Worm (Caenorhabditis elegans) whole organism, L2 larva: Measurements from ENCODE around the gene str-57.

Experiments used
- C34F6.9 ChIP-seq: fragments of 150-350 bp; optimal IDR thresholded peaks from 2 replicates; lab custom pipeline; 2014; ENCODE audit warnings: missing biosample characterization, missing genetic modification characterization
- F13H6.1 ChIP-seq: sonication (generic microtip); optimal IDR thresholded peaks from 2 replicates; lab custom pipeline; 2016; ENCODE audit warnings: missing genetic modification characterization, missing compliant biosample characterization
- R02D3.7 ChIP-seq: fragments of 150-350 bp; optimal IDR thresholded peaks from 2 replicates; lab custom pipeline; 2014; ENCODE audit warnings: missing biosample characterization, missing genetic modification characterization
- ZK546.5 ChIP-seq: sonication (generic microtip); optimal IDR thresholded peaks from 2 replicates; lab custom pipeline; 2017; ENCODE audit warnings: missing biosample characterization, missing genetic modification characterization
- alr-1 ChIP-seq: fragments of 150-350 bp; optimal IDR thresholded peaks from 2 replicates; lab custom pipeline; 2014; ENCODE audit warnings: missing biosample characterization, missing genetic modification characterization
- aly-2 ChIP-seq: fragments of 150-350 bp; optimal IDR thresholded peaks from 2 replicates; lab custom pipeline; 2014; ENCODE audit warnings: missing biosample characterization, missing genetic modification characterization
- ama-1 ChIP-seq: fragments of 150-350 bp; optimal IDR thresholded peaks from 2 replicates; lab custom pipeline; 2018; ENCODE audit warnings: inconsistent platforms
- ceh-16 ChIP-seq: fragments of 150-350 bp; optimal IDR thresholded peaks from 2 replicates; lab custom pipeline; 2014; ENCODE audit warnings: missing biosample characterization, missing genetic modification characterization
- ceh-82 ChIP-seq: fragments of 150-350 bp; optimal IDR thresholded peaks from 2 replicates; lab custom pipeline; 2014; ENCODE audit warnings: missing biosample characterization, missing genetic modification characterization
- crh-2 ChIP-seq: sonication (generic microtip); optimal IDR thresholded peaks from 2 replicates; lab custom pipeline; 2017; ENCODE audit warnings: missing biosample characterization, missing genetic modification characterization
- egl-27 ChIP-seq: sonication (generic microtip); optimal IDR thresholded peaks from 3 replicates; lab custom pipeline; 2017; ENCODE audit warnings: missing biosample characterization, missing genetic modification reagents, missing genetic modification characterization
- elt-3 ChIP-seq: sonication (generic microtip); optimal IDR thresholded peaks from 2 replicates; lab custom pipeline; 2017; ENCODE audit warnings: missing biosample characterization, missing genetic modification characterization
- gmeb-1 ChIP-seq: fragments of 150-350 bp; optimal IDR thresholded peaks from 2 replicates; lab custom pipeline; 2014; ENCODE audit warnings: missing biosample characterization, missing genetic modification characterization
- lin-11 ChIP-seq: fragments of 150-350 bp; sonication (generic microtip); optimal IDR thresholded peaks from 2 replicates; lab custom pipeline; 2014; ENCODE audit warnings: missing biosample characterization, missing genetic modification characterization, inconsistent platforms, mixed read lengths
- lin-39 ChIP-seq: fragments of 150-350 bp; optimal IDR thresholded peaks from 2 replicates; lab custom pipeline; 2014; ENCODE audit warnings: missing biosample characterization, missing genetic modification reagents, missing genetic modification characterization
- mbf-1 ChIP-seq: sonication (generic microtip); optimal IDR thresholded peaks from 2 replicates; lab custom pipeline; 2017; ENCODE audit warnings: missing biosample characterization, missing genetic modification characterization
- mdl-1 ChIP-seq, 2 experiments: fragments of 150-350 bp in 1 of 2; sonication (generic microtip) in 1 of 2; optimal IDR thresholded peaks; 2 replicates each; lab custom pipeline; 2017; ENCODE audit warnings: missing biosample characterization in 2 of 2, missing genetic modification characterization in 2 of 2
- nhr-11 ChIP-seq: fragments of 150-350 bp; optimal IDR thresholded peaks from 2 replicates; lab custom pipeline; 2014; ENCODE audit warnings: missing biosample characterization, missing genetic modification characterization
- nhr-12 ChIP-seq: fragments of 150-350 bp; optimal IDR thresholded peaks from 2 replicates; lab custom pipeline; 2014; ENCODE audit warnings: missing biosample characterization, missing genetic modification characterization
- nhr-21 ChIP-seq: fragments of 150-350 bp; optimal IDR thresholded peaks from 2 replicates; lab custom pipeline; 2014; ENCODE audit warnings: missing biosample characterization, missing genetic modification characterization
- nhr-23 ChIP-seq: fragments of 150-350 bp; optimal IDR thresholded peaks from 2 replicates; lab custom pipeline; 2014; ENCODE audit warnings: missing biosample characterization, missing genetic modification reagents, missing genetic modification characterization
- nhr-25 ChIP-seq: fragments of 150-350 bp; sonication (generic microtip); optimal IDR thresholded peaks from 3 replicates; lab custom pipeline; 2014; ENCODE audit warnings: missing biosample characterization, missing genetic modification characterization
- nhr-6 ChIP-seq: fragments of 150-350 bp; optimal IDR thresholded peaks from 2 replicates; lab custom pipeline; 2014; ENCODE audit warnings: missing biosample characterization, missing genetic modification characterization
- nhr-77 ChIP-seq: fragments of 150-350 bp; optimal IDR thresholded peaks from 2 replicates; lab custom pipeline; 2014; ENCODE audit warnings: missing biosample characterization, missing genetic modification characterization
- peb-1 ChIP-seq: fragments of 150-350 bp; optimal IDR thresholded peaks from 2 replicates; lab custom pipeline; 2014; ENCODE audit warnings: missing biosample characterization, missing genetic modification characterization
- sem-4 ChIP-seq: fragments of 150-350 bp; optimal IDR thresholded peaks from 2 replicates; lab custom pipeline; 2014; ENCODE audit warnings: missing biosample characterization, missing genetic modification reagents, missing genetic modification characterization
- skn-1 ChIP-seq: sonication (generic microtip); optimal IDR thresholded peaks from 2 replicates; lab custom pipeline; 2017; ENCODE audit warnings: missing biosample characterization, missing genetic modification characterization
- sma-3 ChIP-seq: sonication (generic microtip); optimal IDR thresholded peaks from 2 replicates; lab custom pipeline; 2016; ENCODE audit warnings: missing genetic modification reagents, missing genetic modification characterization, missing compliant biosample characterization
- sma-9 ChIP-seq, 2 experiments: fragments of 150-350 bp in 1 of 2; sonication (generic microtip) in 1 of 2; optimal IDR thresholded peaks; 2 replicates each; lab custom pipeline; 2014 to 2016; ENCODE audit warnings: missing genetic modification characterization in 2 of 2, mild to moderate bottlenecking in 1 of 2, missing biosample characterization in 1 of 2, missing compliant biosample characterization in 1 of 2, missing genetic modification reagents in 1 of 2, moderate library complexity in 1 of 2
- unc-39 ChIP-seq: fragments of 150-350 bp; optimal IDR thresholded peaks from 2 replicates; lab custom pipeline; 2014; ENCODE audit warnings: missing biosample characterization, missing genetic modification characterization
- unc-55 ChIP-seq: fragments of 150-350 bp; sonication (generic microtip); optimal IDR thresholded peaks from 3 replicates; lab custom pipeline; 2014; ENCODE audit warnings: missing biosample characterization, missing genetic modification reagents, missing genetic modification characterization
- unc-62 ChIP-seq: fragments of 150-350 bp; optimal IDR thresholded peaks from 2 replicates; lab custom pipeline; 2014; ENCODE audit warnings: missing biosample characterization, missing genetic modification reagents, missing genetic modification characterization
- zag-1 ChIP-seq: fragments of 150-350 bp; optimal IDR thresholded peaks from 2 replicates; lab custom pipeline; 2014; ENCODE audit warnings: missing biosample characterization, missing genetic modification characterization
- ztf-1 ChIP-seq: fragments of 200-800 bp; sonication (Bioruptor generic); conservative IDR thresholded peaks from 2 replicates; pipeline ENCODE4 v1.3.6; 2022; ENCODE audit warnings: missing genetic modification characterization, missing compliant biosample characterization
- ztf-11 ChIP-seq: sonication (generic microtip); optimal IDR thresholded peaks from 2 replicates; lab custom pipeline; 2017; ENCODE audit warnings: missing biosample characterization, missing genetic modification characterization
- ztf-4 ChIP-seq: fragments of 150-350 bp; optimal IDR thresholded peaks from 2 replicates; lab custom pipeline; 2014; ENCODE audit warnings: missing biosample characterization, missing genetic modification characterization

Gene str-57

DNA sequence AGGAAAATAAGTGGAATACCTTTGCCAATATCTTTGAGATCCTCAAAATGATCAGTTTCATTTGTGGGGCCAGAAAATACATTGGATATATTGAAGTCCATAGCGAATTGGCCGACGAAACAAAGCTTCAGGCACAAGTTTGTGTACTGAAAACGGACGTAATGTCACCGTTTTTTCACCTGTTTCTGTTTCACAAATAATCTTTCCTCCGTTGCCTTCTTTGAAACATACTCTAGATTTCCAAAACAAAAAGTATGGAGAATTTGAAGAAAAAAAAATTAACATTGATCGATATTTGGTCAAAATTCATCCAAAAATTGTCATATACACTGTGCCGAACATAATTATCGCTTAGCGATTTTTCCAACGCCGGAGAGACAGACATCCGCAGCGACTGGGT is 7.9 kb upstream of the str-57 start, which contains the start of gene srz-12:
TSS of gene srz-12 (minus strand) at position 101 of the 400 bp plus-strand sequence.
- TF ChIP-seq sem-4 (tag; lab: Kevin White, UChicago) (no peak), elt-3 (tag; lab: Kevin White, UChicago) (no peak), nhr-12 (no peak), egl-27 (tag; lab: Kevin White, UChicago) (no peak), unc-39 (no peak), mbf-1 (no peak), sma-9 (GFP tag; optimal IDR thresholded peaks at IDR 0.05; lab: Kevin White, UChicago) (no peak), sma-9 (tag; optimal IDR thresholded peaks at IDR 0.05; lab: Kevin White, UChicago) (no peak), lin-11 (no peak), peb-1 (tag; lab: Kevin White, UChicago) (no peak), unc-62 (GFP tag; lab: Kevin White, UChicago) (no peak), ceh-82 (no peak), gmeb-1 (tag; lab: Kevin White, UChicago) (no peak), sma-3 (GFP tag; lab: Kevin White, UChicago) (no peak)

- TF ChIP-seq nhr-11 = no peak
- no peak for TF ChIP-seq ceh-16 (tag; lab: Kevin White, UChicago)
- TF ChIP-seq aly-2 = no peak
Measured at ce11 chrV:15863042-15863441, 7.4 kb upstream of the str-57 start, which contains the start of gene srh-299. srh-299 (plus strand) TSS chrV:15863342.

DNA sequence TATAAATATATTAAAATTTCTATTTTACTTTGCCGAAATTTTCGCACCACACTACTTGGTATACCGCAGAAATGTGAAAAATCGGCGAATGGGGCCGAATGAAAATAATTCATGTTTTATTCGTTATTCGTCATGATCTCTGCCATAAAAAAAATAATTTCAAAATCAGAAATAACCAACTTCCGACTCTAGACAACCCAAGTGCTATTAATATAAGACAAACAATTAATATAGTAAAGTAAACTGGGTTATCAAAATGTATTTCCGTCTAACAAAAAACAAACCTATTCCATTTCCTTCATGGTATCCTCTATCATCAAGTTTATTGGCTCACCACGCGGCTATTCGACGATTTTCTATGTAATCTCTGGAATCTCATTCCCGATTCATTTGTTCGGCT is 4.6 kb upstream of the str-57 start, which contains the start of gene srh-293:
TSS of gene srh-293 (plus strand) at position 301 of the 400 bp plus-strand sequence.
- no peak for TF ChIP-seq R02D3.7 (tag; lab: Kevin White, UChicago)
- TF ChIP-seq lin-39 (tag; lab: Kevin White, UChicago) = no peak
- TF ChIP-seq F13H6.1 (tag; lab: Kevin White, UChicago) = no peak
- no peak for TF ChIP-seq nhr-25 (tag; lab: Kevin White, UChicago)
- TF ChIP-seq skn-1 (tag; lab: Kevin White, UChicago) = no peak

- TF ChIP-seq ZK546.5 (tag; lab: Kevin White, UChicago) (no peak), egl-27 (tag; lab: Kevin White, UChicago) (no peak), ama-1 (lab: Kevin White, UChicago) (no peak), unc-55 (GFP tag; lab: Kevin White, UChicago) (no peak), ztf-1 (GFP tag; lab: Robert Waterston, UW) (no peak), nhr-77 (tag; lab: Kevin White, UChicago) (no peak), gmeb-1 (tag; lab: Kevin White, UChicago) (no peak), lin-39 (tag; lab: Kevin White, UChicago) (no peak), nhr-21 (no peak), C34F6.9 (tag; lab: Kevin White, UChicago) (no peak), peb-1 (tag; lab: Kevin White, UChicago) (no peak), R02D3.7 (tag; lab: Kevin White, UChicago) (no peak), zag-1 (no peak), ztf-4 (tag; lab: Kevin White, UChicago) (no peak), ztf-11 (tag; lab: Kevin White, UChicago) (no peak), elt-3 (tag; lab: Kevin White, UChicago) (no peak), alr-1 (tag; lab: Kevin White, UChicago) (no peak), crh-2 (tag; lab: Kevin White, UChicago) (no peak), F13H6.1 (tag; lab: Kevin White, UChicago) (no peak)
Measured at ce11 chrV:15867373-15867772, 3.1 kb upstream of the str-57 start, which contains the start of gene fbxa-197. fbxa-197 (plus strand) TSS chrV:15867673.

DNA sequence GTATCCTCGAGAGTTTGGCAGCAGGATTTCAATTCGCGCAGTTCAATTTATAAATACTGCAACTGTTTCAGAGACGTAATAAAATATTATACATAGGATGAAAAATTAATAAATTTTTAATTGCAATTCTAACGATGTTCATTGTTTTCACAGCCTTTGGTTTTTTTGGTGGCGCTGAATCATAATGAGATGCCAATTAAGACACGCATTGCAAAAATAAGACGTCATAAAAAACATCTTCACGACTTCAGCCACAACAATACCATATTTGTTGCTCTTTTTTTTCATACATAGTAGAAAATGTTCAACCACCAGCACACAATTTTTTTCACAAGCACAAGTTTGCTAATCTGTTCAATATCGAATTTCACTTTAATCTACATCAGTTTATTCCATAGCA is 1.8 kb downstream of the str-57 start, which contains the start of gene str-56:
TSS of gene str-56 (plus strand) at position 301 of the 400 bp plus-strand sequence.
- TF ChIP-seq mbf-1 (no peak), ceh-82 (no peak), unc-55 (GFP tag; lab: Kevin White, UChicago) (no peak), nhr-23 (no peak), ZK546.5 (tag; lab: Kevin White, UChicago) (no peak), alr-1 (tag; lab: Kevin White, UChicago) (no peak), nhr-21 (no peak), skn-1 (tag; lab: Kevin White, UChicago) (no peak), mdl-1 (tag; optimal IDR thresholded peaks at IDR 0.05; lab: Kevin White, UChicago) (no peak), nhr-11 (no peak), lin-11 (no peak), ztf-4 (tag; lab: Kevin White, UChicago) (no peak), egl-27 (tag; lab: Kevin White, UChicago) (no peak), ceh-16 (tag; lab: Kevin White, UChicago) (no peak), nhr-6 (tag; lab: Kevin White, UChicago) (no peak), elt-3 (tag; lab: Kevin White, UChicago) (no peak), sma-9 (GFP tag; optimal IDR thresholded peaks at IDR 0.05; lab: Kevin White, UChicago) (no peak), sma-9 (tag; optimal IDR thresholded peaks at IDR 0.05; lab: Kevin White, UChicago) (no peak), R02D3.7 (tag; lab: Kevin White, UChicago) (no peak), peb-1 (tag; lab: Kevin White, UChicago) (no peak), unc-62 (GFP tag; lab: Kevin White, UChicago) (no peak)
